Fruit fly (Drosophila melanogaster) whole organism: Measurements from ENCODE around the gene CG43156.

ENCODE experiments used
- pan ChIP-seq: fragments of >200 bp; optimal IDR thresholded peaks from 2 replicates; lab custom pipeline; 2017
- psq ChIP-seq: fragments of >200 bp; optimal IDR thresholded peaks from 2 replicates; lab custom pipeline; 2017

DNA sequence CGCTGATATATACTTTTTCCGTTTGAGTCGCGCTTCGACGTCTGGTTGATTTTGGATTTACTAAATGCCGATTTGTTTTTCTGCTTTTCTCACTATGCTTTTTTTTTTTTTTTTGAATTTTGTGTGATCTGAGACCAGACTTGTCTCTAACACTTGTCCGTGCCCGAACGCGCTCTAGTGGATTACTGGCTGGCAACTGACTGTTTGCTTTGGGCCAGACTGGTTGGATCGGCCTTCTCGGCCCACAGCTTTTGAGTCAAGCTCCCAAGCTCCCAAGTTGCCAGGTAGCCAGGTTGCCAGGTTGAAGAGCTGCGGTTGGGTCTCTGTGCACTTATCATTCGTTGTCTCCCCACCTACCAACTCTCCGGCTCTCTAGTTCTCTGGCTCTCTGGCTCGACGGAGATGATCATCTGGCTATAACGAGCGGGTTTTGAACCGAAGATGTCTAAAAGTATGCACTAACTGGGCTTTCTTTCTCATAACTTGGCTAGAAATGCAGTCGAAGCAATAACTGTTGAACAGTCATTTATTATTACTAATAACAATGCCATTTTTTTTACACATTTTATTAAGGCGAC lies 10.5 kb upstream of the CG43156 start, which contains the start of gene pot:
- no peak for TF ChIP-seq psq (lab: Kevin White, UChicago)
- no peak for TF ChIP-seq pan (lab: Kevin White, UChicago)
